Fruit fly (Drosophila melanogaster) whole organism, wandering third instar larva: ENCODE measurements around the gene Atg8a.

Experiments used
- CG9705 ChIP-seq: fragments of 200-800 bp; sonication (Bioruptor generic); optimal IDR thresholded peaks from 2 replicates; lab custom pipeline; 2018; ENCODE audit warnings: missing biosample characterization, mild to moderate bottlenecking, missing genetic modification characterization
- HLH106 ChIP-seq: fragments of 200-800 bp; optimal IDR thresholded peaks from 3 replicates; lab custom pipeline; 2019; ENCODE audit warnings: missing biosample characterization, mild to moderate bottlenecking, missing genetic modification characterization, moderate library complexity
- Rel ChIP-seq, 2 experiments: fragments of 200-800 bp; sonication (Bioruptor generic) in 1 of 2; optimal IDR thresholded peaks; 2 replicates in 1 of 2; 3 replicates in 1 of 2; lab custom pipeline; 2016 to 2019; ENCODE audit warnings: mild to moderate bottlenecking in 2 of 2, missing biosample characterization in 2 of 2, missing genetic modification characterization in 2 of 2, moderate library complexity in 1 of 2
- dmrt93B ChIP-seq: fragments of 200-800 bp; sonication (Bioruptor generic); optimal IDR thresholded peaks from 2 replicates; lab custom pipeline; 2018; ENCODE audit warnings: missing biosample characterization, mild to moderate bottlenecking, missing genetic modification characterization
- h ChIP-seq: fragments of 200-800 bp; sonication (Bioruptor generic); optimal IDR thresholded peaks from 3 replicates; lab custom pipeline; 2016; ENCODE audit warnings: missing biosample characterization, mild to moderate bottlenecking, missing genetic modification characterization
- sage ChIP-seq: fragments of 200-800 bp; sonication (Bioruptor generic); optimal IDR thresholded peaks from 2 replicates; lab custom pipeline; 2016; ENCODE audit warnings: missing biosample characterization, mild to moderate bottlenecking, missing genetic modification characterization
- usp ChIP-seq: fragments of >200 bp; optimal IDR thresholded peaks from 2 replicates; lab custom pipeline; 2017; ENCODE audit warnings: missing biosample characterization, missing genetic modification characterization

dm6 chrX:10726105-10726694, 41.9 kb downstream of the Atg8a start:
- TF ChIP-seq Rel (GFP tag; optimal IDR thresholded peaks at IDR 0.05; lab: Kevin White, UChicago): no peak
- TF ChIP-seq Rel (tag; optimal IDR thresholded peaks at IDR 0.05; lab: Kevin White, UChicago): no peak
- TF ChIP-seq dmrt93B (GFP tag; lab: Kevin White, UChicago): no peak
- TF ChIP-seq sage (GFP tag; lab: Kevin White, UChicago): no peak
- TF ChIP-seq CG9705: no peak
- no peak for TF ChIP-seq usp
- no peak for TF ChIP-seq h (GFP tag; lab: Kevin White, UChicago)
- TF ChIP-seq HLH106 (tag; lab: Kevin White, UChicago): no peak
